Fruit fly (Drosophila melanogaster) whole organism, prepupa: ENCODE data around the gene hwt.

Experiments used
- CG16779 ChIP-seq: fragments of 200-800 bp; sonication (Bioruptor generic); optimal IDR thresholded peaks from 3 replicates; lab custom pipeline; 2017; ENCODE audit warnings: missing biosample characterization, mild to moderate bottlenecking, missing genetic modification characterization
- CG6163 ChIP-seq: fragments of 200-800 bp; sonication (Bioruptor generic); IDR thresholded peaks from 3 replicates; pipeline ENCODE4 v1.3.6; 2022; ENCODE audit warnings: missing biosample characterization, missing genetic modification characterization
- CG6276 ChIP-seq: fragments of 200-800 bp; sonication (Bioruptor generic); optimal IDR thresholded peaks from 2 replicates; lab custom pipeline; 2017; ENCODE audit warnings: missing biosample characterization, mild to moderate bottlenecking, missing genetic modification characterization
- CG6792 ChIP-seq: fragments of 200-800 bp; sonication (Bioruptor generic); optimal IDR thresholded peaks from 3 replicates; lab custom pipeline; 2016; ENCODE audit warnings: missing biosample characterization, missing genetic modification characterization
- CG8319 ChIP-seq: fragments of 200-800 bp; sonication (Bioruptor generic); optimal IDR thresholded peaks from 3 replicates; lab custom pipeline; 2016; ENCODE audit warnings: missing biosample characterization, missing genetic modification characterization
- Eip78C ChIP-seq: fragments of 200-800 bp; sonication (Bioruptor generic); peaks from one replicate; lab custom pipeline; 2016; ENCODE audit warnings: missing biosample characterization, missing genetic modification characterization
- Hr39 ChIP-seq: fragments of 200-800 bp; sonication (Bioruptor generic); optimal IDR thresholded peaks from 2 replicates; lab custom pipeline; 2016; ENCODE audit warnings: missing biosample characterization, missing genetic modification characterization
- OdsH ChIP-seq: fragments of 200-800 bp; sonication (Bioruptor generic); optimal IDR thresholded peaks from 3 replicates; lab custom pipeline; 2016; ENCODE audit warnings: missing biosample characterization, missing genetic modification characterization
- Smox ChIP-seq: fragments of 200-800 bp; sonication (Bioruptor generic); optimal IDR thresholded peaks from 3 replicates; lab custom pipeline; 2016; ENCODE audit warnings: missing biosample characterization, missing genetic modification characterization
- dsx ChIP-seq: fragments of 200-800 bp; optimal IDR thresholded peaks from 3 replicates; lab custom pipeline; 2019; ENCODE audit warnings: missing biosample characterization, mild to moderate bottlenecking, missing genetic modification characterization, moderate library complexity; ENCODE audit not compliant: poor library complexity, severe bottlenecking
- eg ChIP-seq: fragments of 200-800 bp; sonication (Bioruptor generic); IDR thresholded peaks from 3 replicates; pipeline ENCODE4 v1.3.6; 2022; ENCODE audit warnings: missing biosample characterization, missing genetic modification characterization
- lz ChIP-seq: fragments of 200-800 bp; sonication (Bioruptor generic); optimal IDR thresholded peaks from 3 replicates; lab custom pipeline; 2016; ENCODE audit warnings: missing biosample characterization, missing genetic modification characterization
- salr ChIP-seq, 2 experiments: fragments of 200-800 bp; sonication (Bioruptor generic); optimal IDR thresholded peaks; 3 replicates each; lab custom pipeline; 2016 to 2018; ENCODE audit warnings: missing biosample characterization in 2 of 2, missing genetic modification characterization in 2 of 2, mild to moderate bottlenecking in 1 of 2
- spab ChIP-seq: fragments of 200-800 bp; sonication (Bioruptor generic); optimal IDR thresholded peaks from 2 replicates; lab custom pipeline; 2017; ENCODE audit warnings: missing biosample characterization, mild to moderate bottlenecking, missing genetic modification characterization, missing genetic modification reagents

DNA sequence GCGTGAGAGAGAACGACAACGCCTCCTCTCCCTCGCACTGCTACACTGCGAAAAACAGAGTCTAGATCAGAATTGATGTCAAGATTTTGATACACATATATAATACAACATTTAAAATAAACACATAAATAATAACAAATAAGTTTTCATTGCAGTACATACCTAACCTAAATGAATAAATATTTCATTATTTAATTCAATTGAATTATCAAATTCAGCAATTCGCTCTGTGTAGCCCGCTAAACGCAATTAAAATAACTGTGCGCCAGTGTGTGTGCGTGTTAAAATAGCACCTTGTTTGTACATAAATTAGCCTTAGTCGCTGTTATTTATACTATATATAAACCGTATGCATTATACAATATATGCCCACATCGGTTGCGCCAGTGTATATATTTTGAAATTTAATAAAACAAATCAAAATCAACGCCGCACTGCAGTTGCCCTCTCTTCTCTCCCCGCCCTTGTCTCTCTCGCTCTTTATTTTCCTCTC is 96.0 kb downstream of the hwt start:
- TF ChIP-seq CG6276 (GFP tag; lab: Kevin White, UChicago): peak; percentile 89
- TF ChIP-seq CG16779 (tag; lab: Kevin White, UChicago): peak; percentile 89
- peak; percentile 94 for TF ChIP-seq OdsH (GFP tag; lab: Kevin White, UChicago)
- peak; percentile 75 for TF ChIP-seq Hr39 (GFP tag; lab: Kevin White, UChicago)
- peak; percentile 91 for TF ChIP-seq lz (GFP tag; lab: Kevin White, UChicago)
- TF ChIP-seq Smox (GFP tag; lab: Kevin White, UChicago): peak; percentile 88
- TF ChIP-seq dsx (GFP tag; lab: Kevin White, UChicago): peak; percentile 90
- TF ChIP-seq eg: peak; percentile 97
- TF ChIP-seq CG6792 (GFP tag; lab: Kevin White, UChicago): peak; percentile 89
- TF ChIP-seq spab (GFP tag; lab: Kevin White, UChicago): peak; percentile 84
- peak; percentile 72 to 91 for TF ChIP-seq salr (GFP tag; optimal IDR thresholded peaks at IDR 0.05; lab: Kevin White, UChicago)
- TF ChIP-seq CG8319 (GFP tag; lab: Kevin White, UChicago): peak; percentile 87
- TF ChIP-seq CG6163 (GFP tag; lab: Robert Waterston, UW): peak; percentile 96
- peak; percentile 99 for TF ChIP-seq Eip78C (GFP tag; lab: Kevin White, UChicago)
